Fruit fly (Drosophila melanogaster) whole organism, wandering third instar larva: ENCODE results near the gene Uch.

Source experiments
- Abd-B ChIP-seq: fragments of >200 bp; optimal IDR thresholded peaks from 2 replicates; lab custom pipeline; 2017; ENCODE audit warnings: missing biosample characterization, missing genetic modification characterization
- CG9705 ChIP-seq: fragments of 200-800 bp; sonication (Bioruptor generic); optimal IDR thresholded peaks from 2 replicates; lab custom pipeline; 2018; ENCODE audit warnings: missing biosample characterization, mild to moderate bottlenecking, missing genetic modification characterization
- CrebA ChIP-seq: fragments of 200-800 bp; sonication (Bioruptor generic); optimal IDR thresholded peaks from 2 replicates; lab custom pipeline; 2016; ENCODE audit warnings: missing biosample characterization, mild to moderate bottlenecking, missing genetic modification characterization, borderline replicate concordance
- Dfd ChIP-seq: fragments of >200 bp; optimal IDR thresholded peaks from 2 replicates; lab custom pipeline; 2017; ENCODE audit warnings: missing biosample characterization, missing genetic modification characterization
- GATAd ChIP-seq: sonication (Bioruptor generic); optimal IDR thresholded peaks from 2 replicates; lab custom pipeline; 2016; ENCODE audit warnings: missing biosample characterization, missing genetic modification characterization
- HLH106 ChIP-seq: fragments of 200-800 bp; optimal IDR thresholded peaks from 3 replicates; lab custom pipeline; 2019; ENCODE audit warnings: missing biosample characterization, mild to moderate bottlenecking, missing genetic modification characterization, moderate library complexity
- Hnf4 ChIP-seq: fragments of 200-800 bp; sonication (Bioruptor generic); optimal IDR thresholded peaks from 2 replicates; lab custom pipeline; 2016; ENCODE audit warnings: missing biosample characterization, mild to moderate bottlenecking, missing genetic modification characterization
- Hr78 ChIP-seq: fragments of >200 bp; optimal IDR thresholded peaks from 2 replicates; lab custom pipeline; 2017; ENCODE audit warnings: missing biosample characterization, missing genetic modification characterization
- Hr83 ChIP-seq: fragments of 200-300 bp; sonication (Bioruptor generic); optimal IDR thresholded peaks from 2 replicates; lab custom pipeline; 2016; ENCODE audit warnings: missing biosample characterization, mild to moderate bottlenecking, missing genetic modification characterization, moderate library complexity; ENCODE audit not compliant: poor library complexity, severe bottlenecking
- Jra ChIP-seq: sonication (Bioruptor generic); optimal IDR thresholded peaks from 2 replicates; lab custom pipeline; 2016; ENCODE audit warnings: missing biosample characterization, missing genetic modification characterization
- Mio ChIP-seq: sonication (Bioruptor generic); optimal IDR thresholded peaks from 2 replicates; lab custom pipeline; 2016; ENCODE audit warnings: missing biosample characterization, missing genetic modification characterization
- Myc ChIP-seq: fragments of >200 bp; optimal IDR thresholded peaks from 2 replicates; lab custom pipeline; 2017
- N ChIP-seq: fragments of >200 bp; optimal IDR thresholded peaks from 2 replicates; lab custom pipeline; 2018; ENCODE audit warnings: missing biosample characterization, missing external identifiers, missing genetic modification characterization
- OdsH ChIP-seq: fragments of 200-800 bp; sonication (Bioruptor generic); optimal IDR thresholded peaks from 2 replicates; lab custom pipeline; 2016; ENCODE audit warnings: missing biosample characterization, mild to moderate bottlenecking, missing genetic modification characterization
- Rel ChIP-seq, 2 experiments: fragments of 200-800 bp; sonication (Bioruptor generic) in 1 of 2; optimal IDR thresholded peaks; 2 replicates in 1 of 2; 3 replicates in 1 of 2; lab custom pipeline; 2016 to 2019; ENCODE audit warnings: mild to moderate bottlenecking in 2 of 2, missing biosample characterization in 2 of 2, missing genetic modification characterization in 2 of 2, moderate library complexity in 1 of 2
- Sp1 ChIP-seq: fragments of 200-800 bp; sonication (Bioruptor generic); optimal IDR thresholded peaks from 3 replicates; lab custom pipeline; 2019; ENCODE audit warnings: missing biosample characterization, mild to moderate bottlenecking, missing genetic modification characterization, moderate library complexity
- Vsx2 ChIP-seq: fragments of 200-300, 225-300 bp; sonication (Bioruptor generic); optimal IDR thresholded peaks from 2 replicates; lab custom pipeline; 2018; ENCODE audit warnings: missing biosample characterization, missing genetic modification characterization; ENCODE audit not compliant: partially characterized antibody
- br ChIP-seq: fragments of 200-800 bp; sonication (Bioruptor generic); optimal IDR thresholded peaks from 2 replicates; lab custom pipeline; 2016; ENCODE audit warnings: missing biosample characterization, missing genetic modification characterization
- brk ChIP-seq: fragments of 200-800 bp; sonication (Bioruptor generic); optimal IDR thresholded peaks from 2 replicates; lab custom pipeline; 2016; ENCODE audit warnings: missing biosample characterization, mild to moderate bottlenecking, missing genetic modification characterization
- dl ChIP-seq, 2 experiments: fragments of 175-275, 200-275 bp in 1 of 2; fragments of 200-275 bp in 1 of 2; sonication (Bioruptor generic); optimal IDR thresholded peaks; lab custom pipeline; 2018; ENCODE audit warnings: mild to moderate bottlenecking in 2 of 2, missing biosample characterization in 2 of 2, missing genetic modification characterization in 2 of 2, moderate library complexity in 2 of 2; ENCODE audit not compliant: partially characterized antibody in 2 of 2, insufficient read depth in 1 of 2
- dmrt93B ChIP-seq: fragments of 200-800 bp; sonication (Bioruptor generic); optimal IDR thresholded peaks from 2 replicates; lab custom pipeline; 2018; ENCODE audit warnings: missing biosample characterization, mild to moderate bottlenecking, missing genetic modification characterization
- ey ChIP-seq: fragments of 200-800 bp; sonication (Bioruptor generic); optimal IDR thresholded peaks from 2 replicates; lab custom pipeline; 2016; ENCODE audit warnings: missing biosample characterization, missing genetic modification characterization
- foxo ChIP-seq, 2 experiments: fragments of 200-800 bp; sonication (Bioruptor generic); optimal IDR thresholded peaks; 2 replicates in 1 of 2; 3 replicates in 1 of 2; lab custom pipeline; 2016 to 2017; ENCODE audit warnings: missing biosample characterization in 2 of 2, missing genetic modification characterization in 2 of 2
- fru ChIP-seq: fragments of 200-800 bp; sonication (Bioruptor generic); optimal IDR thresholded peaks from 3 replicates; lab custom pipeline; 2016; ENCODE audit warnings: missing biosample characterization, mild to moderate bottlenecking, missing genetic modification characterization
- h ChIP-seq: fragments of 200-800 bp; sonication (Bioruptor generic); optimal IDR thresholded peaks from 3 replicates; lab custom pipeline; 2016; ENCODE audit warnings: missing biosample characterization, mild to moderate bottlenecking, missing genetic modification characterization
- jim ChIP-seq: fragments of 175-275, 200-325 bp; sonication (Bioruptor generic); optimal IDR thresholded peaks from 2 replicates; lab custom pipeline; 2016; ENCODE audit warnings: missing biosample characterization, mild to moderate bottlenecking, missing genetic modification characterization
- pan ChIP-seq: fragments of >200 bp; optimal IDR thresholded peaks from 2 replicates; lab custom pipeline; 2017
- psq ChIP-seq: fragments of 200-800 bp; sonication (Bioruptor generic); optimal IDR thresholded peaks from 3 replicates; lab custom pipeline; 2017; ENCODE audit warnings: missing biosample characterization, mild to moderate bottlenecking, missing genetic modification characterization, moderate library complexity
- rgr ChIP-seq: fragments of 200-800 bp; sonication (Bioruptor generic); optimal IDR thresholded peaks from 3 replicates; lab custom pipeline; 2016; ENCODE audit warnings: missing biosample characterization, mild to moderate bottlenecking, missing genetic modification characterization
- sage ChIP-seq: fragments of 200-800 bp; sonication (Bioruptor generic); optimal IDR thresholded peaks from 2 replicates; lab custom pipeline; 2016; ENCODE audit warnings: missing biosample characterization, mild to moderate bottlenecking, missing genetic modification characterization
- sv ChIP-seq: fragments of 200-800 bp; sonication (Bioruptor generic); optimal IDR thresholded peaks from 3 replicates; lab custom pipeline; 2016; ENCODE audit warnings: missing biosample characterization, missing genetic modification characterization
- tai ChIP-seq: sonication (Bioruptor generic); optimal IDR thresholded peaks from 2 replicates; lab custom pipeline; 2016; ENCODE audit warnings: missing biosample characterization, missing genetic modification characterization
- usp ChIP-seq: fragments of >200 bp; optimal IDR thresholded peaks from 2 replicates; lab custom pipeline; 2017; ENCODE audit warnings: missing biosample characterization, missing genetic modification characterization
- woc ChIP-seq: sonication (Bioruptor generic); optimal IDR thresholded peaks from 2 replicates; lab custom pipeline; 2016; ENCODE audit warnings: missing biosample characterization, mild to moderate bottlenecking, missing genetic modification characterization

The Uch gene

DNA sequence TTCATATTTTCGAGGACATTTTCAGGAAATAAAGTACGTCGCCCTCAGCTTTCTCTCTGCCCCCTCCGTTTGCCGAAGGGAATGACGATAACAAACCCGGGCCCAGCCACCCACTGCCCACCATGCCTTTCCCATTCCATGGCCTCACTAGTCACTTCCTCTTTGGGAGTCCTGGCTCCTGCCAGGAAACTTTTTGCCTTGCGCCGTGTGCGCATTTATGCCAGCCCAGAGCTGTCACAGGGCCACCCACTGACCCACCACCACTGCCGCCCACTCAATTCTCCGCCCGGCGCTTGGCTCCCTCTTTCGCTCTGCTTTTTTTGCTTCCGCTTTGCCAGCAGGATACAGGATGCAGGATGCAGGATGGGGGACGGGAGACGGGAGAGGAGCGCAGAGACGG, 26.6 kb downstream of the Uch start:
- TF ChIP-seq OdsH (GFP tag; lab: Kevin White, UChicago) (no peak), Rel (GFP tag; optimal IDR thresholded peaks at IDR 0.05; lab: Kevin White, UChicago) (no peak), Rel (tag; optimal IDR thresholded peaks at IDR 0.05; lab: Kevin White, UChicago) (no peak), pan (lab: Kevin White, UChicago) (no peak), usp (GFP tag; lab: Kevin White, UChicago) (no peak), woc (GFP tag; lab: Kevin White, UChicago) (no peak)
- TF ChIP-seq, all 38 proteins: peak for 0

DNA sequence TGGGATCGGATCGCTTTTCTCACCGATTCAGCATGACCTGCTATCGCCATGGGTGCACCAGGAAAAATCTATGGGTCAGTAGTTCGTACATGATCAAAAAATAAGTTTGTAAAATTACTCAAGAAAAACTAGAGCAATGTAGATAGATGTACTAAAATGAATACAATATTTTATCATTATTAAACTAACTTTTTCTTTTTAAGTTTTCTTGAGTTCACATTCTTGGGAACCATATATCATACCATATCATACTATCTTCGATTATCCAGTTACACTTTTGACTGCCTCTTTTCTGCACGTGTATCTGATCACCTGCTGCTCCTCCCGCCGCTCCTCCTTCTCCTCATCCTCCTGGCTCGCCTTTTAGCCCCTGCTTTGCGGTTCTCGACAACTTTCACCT, 28.6 kb downstream of the Uch start:
- TF ChIP-seq Hr83 (GFP tag; lab: Kevin White, UChicago) (no peak), sv (GFP tag; lab: Kevin White, UChicago) (no peak), fru (GFP tag; lab: Kevin White, UChicago) (no peak), Hr78 (no peak), GATAd (GFP tag; lab: Kevin White, UChicago) (no peak), Mio (GFP tag; lab: Kevin White, UChicago) (no peak), CrebA (GFP tag; lab: Kevin White, UChicago) (no peak), Hnf4 (no peak), dl (GFP tag; optimal IDR thresholded peaks at IDR 0.05; lab: Kevin White, UChicago; ENCODE audit: insufficient read depth in 1 of 2, partially characterized antibody in 2 of 2) (no peak), pan (lab: Kevin White, UChicago) (no peak), dmrt93B (no peak), foxo (GFP tag; optimal IDR thresholded peaks at IDR 0.05; lab: Kevin White, UChicago) (no peak), CG9705 (GFP tag; lab: Kevin White, UChicago) (no peak), Rel (GFP tag; optimal IDR thresholded peaks at IDR 0.05; lab: Kevin White, UChicago) (no peak), Rel (tag; optimal IDR thresholded peaks at IDR 0.05; lab: Kevin White, UChicago) (no peak), h (GFP tag; lab: Kevin White, UChicago) (no peak), psq (GFP tag; lab: Kevin White, UChicago) (no peak), Myc (lab: Kevin White, UChicago) (no peak)

DNA sequence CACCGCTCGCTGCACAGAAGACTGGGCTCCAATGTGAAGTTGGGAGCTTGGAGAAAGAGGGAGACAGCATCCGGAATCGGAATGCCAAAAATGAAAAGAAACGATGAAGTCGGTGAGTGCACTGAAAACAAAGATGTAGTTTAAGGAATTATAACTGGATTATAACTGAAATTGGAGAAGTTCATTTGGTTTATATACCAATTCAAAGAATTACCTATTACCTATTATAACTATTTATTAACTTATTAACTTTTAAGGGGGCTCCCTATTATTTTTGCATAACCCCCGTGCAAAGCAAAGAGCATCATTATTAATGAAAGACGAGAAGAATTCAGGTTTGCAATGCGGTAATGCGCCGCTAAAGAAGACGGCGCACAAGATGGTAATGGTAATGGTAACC, 29.4 kb downstream of the Uch start:
- TF ChIP-seq N (GFP tag; lab: Kevin White, UChicago) (no peak), sv (GFP tag; lab: Kevin White, UChicago) (no peak), Hr78 (no peak), CG9705 (GFP tag; lab: Kevin White, UChicago) (no peak), tai (no peak), ey (no peak), Vsx2 (GFP tag; lab: Kevin White, UChicago) (no peak), HLH106 (tag; lab: Kevin White, UChicago) (no peak), pan (lab: Kevin White, UChicago) (no peak), dl (GFP tag; optimal IDR thresholded peaks at IDR 0.05; lab: Kevin White, UChicago; ENCODE audit: insufficient read depth in 1 of 2, partially characterized antibody in 2 of 2) (no peak), Abd-B (no peak), Rel (GFP tag; optimal IDR thresholded peaks at IDR 0.05; lab: Kevin White, UChicago) (no peak), Rel (tag; optimal IDR thresholded peaks at IDR 0.05; lab: Kevin White, UChicago) (no peak), h (GFP tag; lab: Kevin White, UChicago) (peak; percentile 16), Jra (GFP tag; lab: Kevin White, UChicago) (no peak), psq (GFP tag; lab: Kevin White, UChicago) (no peak), fru (GFP tag; lab: Kevin White, UChicago) (peak; percentile 2), dmrt93B (no peak), br (GFP tag; lab: Kevin White, UChicago) (no peak), Mio (GFP tag; lab: Kevin White, UChicago) (no peak), sage (GFP tag; lab: Kevin White, UChicago) (no peak), Hr83 (GFP tag; lab: Kevin White, UChicago) (no peak), CrebA (GFP tag; lab: Kevin White, UChicago) (no peak), Hnf4 (no peak), rgr (GFP tag; lab: Kevin White, UChicago) (peak; percentile 16)
- TF ChIP-seq, all 38 proteins: peak for 3

DNA sequence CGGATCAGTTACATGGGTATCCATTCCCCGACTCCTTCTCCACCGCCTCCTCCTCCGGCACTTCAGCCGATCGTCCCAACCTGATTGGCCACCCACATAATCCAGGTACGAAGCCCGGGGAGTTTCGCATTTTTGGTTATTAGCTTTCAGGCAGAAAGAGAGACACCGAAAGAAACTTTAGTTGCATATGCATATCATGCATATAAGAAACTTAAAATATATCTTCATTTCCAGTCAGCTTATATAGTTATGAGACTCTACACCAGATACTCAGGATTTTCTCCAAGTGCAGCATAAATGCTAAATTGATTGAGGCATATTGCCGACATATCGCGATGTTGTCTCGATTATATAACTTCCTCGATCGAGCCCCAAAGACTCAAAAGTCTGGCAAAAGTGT, 29.9 kb downstream of the Uch start:
- TF ChIP-seq dl (GFP tag; optimal IDR thresholded peaks at IDR 0.05; lab: Kevin White, UChicago; ENCODE audit: insufficient read depth in 1 of 2, partially characterized antibody in 2 of 2) (no peak), Sp1 (GFP tag; lab: Kevin White, UChicago) (no peak), CG9705 (GFP tag; lab: Kevin White, UChicago) (no peak), psq (GFP tag; lab: Kevin White, UChicago) (no peak), jim (GFP tag; lab: Kevin White, UChicago) (no peak), Abd-B (no peak), OdsH (GFP tag; lab: Kevin White, UChicago) (no peak), brk (GFP tag; lab: Kevin White, UChicago) (no peak), Vsx2 (GFP tag; lab: Kevin White, UChicago) (no peak), Hr83 (GFP tag; lab: Kevin White, UChicago) (no peak), Dfd (no peak), dmrt93B (no peak), sv (GFP tag; lab: Kevin White, UChicago) (no peak), usp (GFP tag; lab: Kevin White, UChicago) (no peak), GATAd (GFP tag; lab: Kevin White, UChicago) (no peak)
